Worm (Caenorhabditis elegans) whole organism, early embryonic: ENCODE measurements around the gene tomm-22.

Experiments used
- B0310.2 ChIP-seq: sonication (generic microtip); optimal IDR thresholded peaks from 2 replicates; lab custom pipeline; 2016; ENCODE audit warnings: mild to moderate bottlenecking, missing genetic modification characterization, missing compliant biosample characterization
- F13C5.2 ChIP-seq: sonication (generic microtip); optimal IDR thresholded peaks from 2 replicates; lab custom pipeline; 2017; ENCODE audit warnings: mild to moderate bottlenecking, missing genetic modification characterization, inconsistent platforms, missing compliant biosample characterization
- aly-1 ChIP-seq: sonication (generic microtip); optimal IDR thresholded peaks from 2 replicates; lab custom pipeline; 2016; ENCODE audit warnings: missing genetic modification characterization, missing compliant biosample characterization
- ama-1 ChIP-seq: fragments of 150-350 bp; optimal IDR thresholded peaks from 2 replicates; lab custom pipeline; 2014
- ceh-13 ChIP-seq: fragments of 200-800 bp; sonication (Bioruptor generic); optimal IDR thresholded peaks from 2 replicates; lab custom pipeline; 2018; ENCODE audit warnings: mild to moderate bottlenecking, missing genetic modification characterization, missing compliant biosample characterization
- ceh-36 ChIP-seq: sonication (generic microtip); optimal IDR thresholded peaks from 2 replicates; lab custom pipeline; 2016; ENCODE audit warnings: missing genetic modification characterization, inconsistent platforms, missing compliant biosample characterization
- ets-7 ChIP-seq: sonication (generic microtip); optimal IDR thresholded peaks from 2 replicates; lab custom pipeline; 2016; ENCODE audit warnings: missing genotype, missing genetic modification characterization, missing compliant biosample characterization
- flt-1 ChIP-seq: fragments of 200-800 bp; sonication (Bioruptor generic); IDR thresholded peaks from 2 replicates; pipeline ENCODE4 v1.3.6; 2022; ENCODE audit warnings: missing genetic modification characterization, missing compliant biosample characterization
- hmbx-1 ChIP-seq: sonication (generic microtip); optimal IDR thresholded peaks from 2 replicates; lab custom pipeline; 2016; ENCODE audit warnings: mild to moderate bottlenecking, missing genetic modification characterization, missing compliant biosample characterization
- hmg-4 ChIP-seq: fragments of 200-800 bp; sonication (Bioruptor generic); optimal IDR thresholded peaks from 2 replicates; lab custom pipeline; 2018; ENCODE audit warnings: mild to moderate bottlenecking, missing genetic modification characterization, missing compliant biosample characterization
- hnd-1 ChIP-seq: sonication (generic microtip); optimal IDR thresholded peaks from 2 replicates; lab custom pipeline; 2016; ENCODE audit warnings: missing genetic modification characterization, missing compliant biosample characterization
- pes-1 ChIP-seq: fragments of 200-800 bp; sonication (Bioruptor generic); IDR thresholded peaks from 2 replicates; pipeline ENCODE4 v1.3.6; 2022; ENCODE audit warnings: missing genetic modification reagents, missing genetic modification characterization, missing compliant biosample characterization
- scrt-1 ChIP-seq: fragments of 200-800 bp; sonication (Bioruptor generic); IDR thresholded peaks from 2 replicates; pipeline ENCODE4 v1.3.6; 2022; ENCODE audit warnings: missing genetic modification characterization, missing compliant biosample characterization
- sea-1 ChIP-seq: fragments of 200-800 bp; sonication (Bioruptor generic); conservative IDR thresholded peaks from 2 replicates; pipeline ENCODE4 v1.3.6; 2022; ENCODE audit warnings: missing genetic modification characterization, missing compliant biosample characterization
- tbx-11 ChIP-seq: fragments of 200-800 bp; sonication (Bioruptor generic); IDR thresholded peaks from 2 replicates; pipeline ENCODE4 v1.3.6; 2022; ENCODE audit warnings: missing genetic modification characterization, missing compliant biosample characterization
- tbx-37 ChIP-seq: fragments of 200-800 bp; sonication (Bioruptor generic); conservative IDR thresholded peaks from 2 replicates; pipeline ENCODE4 v1.3.6; 2022; ENCODE audit warnings: missing genetic modification reagents, missing genetic modification characterization, missing compliant biosample characterization
- tra-4 ChIP-seq: sonication (generic microtip); optimal IDR thresholded peaks from 2 replicates; lab custom pipeline; 2017; ENCODE audit warnings: missing genetic modification characterization, missing compliant biosample characterization

tomm-22 gene

ce11 chrII:423086-423485 lies 47.2 kb downstream of the tomm-22 start, which contains the start of gene C24H12.8:
TSS of gene C24H12.8 (minus strand) at chrII:423186.
- TF ChIP-seq tbx-11 (GFP tag; lab: Robert Waterston, UW) = no peak
- no peak for TF ChIP-seq hmbx-1
- TF ChIP-seq ets-7 (tag; lab: Kevin White, UChicago) = no peak
- no peak for TF ChIP-seq tbx-37 (GFP tag; lab: Robert Waterston, UW)
- TF ChIP-seq hmg-4 = no peak
- no peak for TF ChIP-seq ceh-13 (GFP tag; lab: Kevin White, UChicago)
- TF ChIP-seq F13C5.2 (tag; lab: Kevin White, UChicago) = no peak
- TF ChIP-seq scrt-1 (GFP tag; lab: Robert Waterston, UW) = no peak
- TF ChIP-seq ceh-36 (tag; lab: Kevin White, UChicago) = no peak
- TF ChIP-seq pes-1 (GFP tag; lab: Robert Waterston, UW) = no peak
- TF ChIP-seq B0310.2 = no peak
- TF ChIP-seq flt-1 (GFP tag; lab: Robert Waterston, UW) = no peak
- no peak for TF ChIP-seq sea-1
- no peak for TF ChIP-seq hnd-1
- TF ChIP-seq ama-1 (lab: Kevin White, UChicago) = no peak
- TF ChIP-seq tra-4 = no peak

DNA sequence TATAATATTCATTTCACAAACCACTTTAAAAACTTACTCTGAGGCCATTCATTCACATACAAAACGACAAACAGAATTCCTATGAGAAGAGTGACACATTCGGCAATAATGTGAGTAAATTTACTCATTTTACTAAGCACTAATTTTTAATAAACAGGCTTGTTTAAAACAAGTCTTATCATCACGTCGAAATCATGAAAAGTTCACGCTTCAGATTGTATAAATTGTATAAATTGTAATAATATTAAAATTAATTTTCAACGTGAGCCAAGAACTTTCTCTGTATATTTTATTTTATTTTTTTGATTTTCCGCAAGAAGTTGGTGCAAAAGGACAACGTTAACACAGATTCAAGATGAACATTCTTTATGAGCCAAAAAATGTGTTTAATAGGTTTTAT lies 51.5 kb downstream of the tomm-22 start, which contains the start of gene C24H12.6:
Gene C24H12.6 (minus strand): TSS at position 101 of the 400 bp plus-strand sequence.
- no peak for TF ChIP-seq hnd-1
- no peak for TF ChIP-seq tbx-37 (GFP tag; lab: Robert Waterston, UW)
- TF ChIP-seq flt-1 (GFP tag; lab: Robert Waterston, UW) = no peak
- TF ChIP-seq tbx-11 (GFP tag; lab: Robert Waterston, UW) = no peak
- no peak for TF ChIP-seq ceh-36 (tag; lab: Kevin White, UChicago)
- no peak for TF ChIP-seq pes-1 (GFP tag; lab: Robert Waterston, UW)
- no peak for TF ChIP-seq hmbx-1
- no peak for TF ChIP-seq ama-1 (lab: Kevin White, UChicago)
- TF ChIP-seq tra-4 = no peak
- TF ChIP-seq scrt-1 (GFP tag; lab: Robert Waterston, UW) = no peak
- TF ChIP-seq ceh-13 (GFP tag; lab: Kevin White, UChicago) = no peak
- TF ChIP-seq aly-1 (tag; lab: Kevin White, UChicago) = no peak
- TF ChIP-seq B0310.2 = no peak
- no peak for TF ChIP-seq F13C5.2 (tag; lab: Kevin White, UChicago)
- TF ChIP-seq sea-1 = no peak
- TF ChIP-seq ets-7 (tag; lab: Kevin White, UChicago) = no peak
- no peak for TF ChIP-seq hmg-4
